Fruit fly (Drosophila melanogaster) whole organism, embryonic: ENCODE measurements around the gene CG32237.
A peak's percentile ranks its signal among the peaks of the same experiment; 100 is the strongest.

ENCODE experiments used
- Bgb ChIP-seq: fragments of 200-800 bp; sonication (Bioruptor generic); IDR thresholded peaks from 2 replicates; pipeline ENCODE4 v1.3.6; 2022; ENCODE audit warnings: missing biosample characterization, missing genetic modification characterization; ENCODE audit not compliant: partially characterized antibody
- CG11504 ChIP-seq: fragments of 200-800 bp; sonication (Bioruptor generic); optimal IDR thresholded peaks from 3 replicates; lab custom pipeline; 2019; ENCODE audit warnings: missing biosample characterization, mild to moderate bottlenecking, missing genetic modification characterization, moderate library complexity
- CG12299 ChIP-seq: fragments of 200-800 bp; sonication (Bioruptor generic); optimal IDR thresholded peaks from 2 replicates; lab custom pipeline; 2018; ENCODE audit warnings: missing biosample characterization, mild to moderate bottlenecking, missing genetic modification characterization
- CG12769 ChIP-seq: fragments of 200-800 bp; sonication (Bioruptor generic); optimal IDR thresholded peaks from 2 replicates; lab custom pipeline; 2019; ENCODE audit warnings: missing biosample characterization, mild to moderate bottlenecking, missing genetic modification characterization, moderate library complexity
- CG12942 ChIP-seq: fragments of 200-800 bp; sonication (Bioruptor generic); optimal IDR thresholded peaks from 3 replicates; lab custom pipeline; 2016; ENCODE audit warnings: missing biosample characterization, missing genetic modification characterization
- CG13424 ChIP-seq: fragments of 200-800 bp; sonication (Bioruptor generic); optimal IDR thresholded peaks from 2 replicates; lab custom pipeline; 2019; ENCODE audit warnings: missing biosample characterization, mild to moderate bottlenecking, missing genetic modification characterization, moderate library complexity
- CG14441 ChIP-seq: fragments of 200-800 bp; sonication (Bioruptor generic); IDR thresholded peaks from 2 replicates; pipeline ENCODE4 v1.3.6; 2022; ENCODE audit warnings: missing biosample characterization, missing genetic modification characterization
- CG14860 ChIP-seq: fragments of 200-800 bp; sonication (Bioruptor generic); IDR thresholded peaks from 3 replicates; pipeline ENCODE4 v1.3.6; 2022; ENCODE audit warnings: missing biosample characterization, missing genetic modification characterization; ENCODE audit not compliant: partially characterized antibody
- CG1603 ChIP-seq: fragments of 200-800 bp; sonication (Bioruptor generic); optimal IDR thresholded peaks from 2 replicates; lab custom pipeline; 2019; ENCODE audit warnings: missing biosample characterization, mild to moderate bottlenecking, missing genetic modification characterization, moderate library complexity
- CG17385 ChIP-seq: fragments of 200-800 bp; sonication (Bioruptor generic); optimal IDR thresholded peaks from 3 replicates; lab custom pipeline; 2018; ENCODE audit warnings: missing biosample characterization, mild to moderate bottlenecking, missing genetic modification characterization
- CG1832 ChIP-seq: fragments of 200-800 bp; sonication (Bioruptor generic); optimal IDR thresholded peaks from 2 replicates; lab custom pipeline; 2017; ENCODE audit warnings: missing biosample characterization, mild to moderate bottlenecking, missing genetic modification characterization, inconsistent platforms
- CG18476 ChIP-seq: fragments of 200-800 bp; sonication (Bioruptor generic); optimal IDR thresholded peaks from 2 replicates; lab custom pipeline; 2016; ENCODE audit warnings: missing biosample characterization, mild to moderate bottlenecking, missing genetic modification characterization
- CG2889 ChIP-seq: fragments of 200-800 bp; sonication (Bioruptor generic); IDR thresholded peaks from 3 replicates; pipeline ENCODE4 v1.3.6; 2022; ENCODE audit warnings: missing biosample characterization, missing genetic modification characterization
- CG4360 ChIP-seq: fragments of 200-800 bp; sonication (Bioruptor generic); IDR thresholded peaks from 2 replicates; pipeline ENCODE4 v1.3.6; 2022; ENCODE audit warnings: missing biosample characterization, missing genetic modification characterization
- Camta ChIP-seq: fragments of 200-800 bp; sonication (Bioruptor generic); optimal IDR thresholded peaks from 2 replicates; lab custom pipeline; 2016; ENCODE audit warnings: missing biosample characterization, missing genetic modification characterization
- Chrac-16 ChIP-seq: fragments of 200-800 bp; sonication (Bioruptor generic); optimal IDR thresholded peaks from 3 replicates; lab custom pipeline; 2016; ENCODE audit warnings: missing biosample characterization, missing genetic modification characterization
- Dad ChIP-seq: fragments of 200-800 bp; sonication (Bioruptor generic); optimal IDR thresholded peaks from 3 replicates; lab custom pipeline; 2016; ENCODE audit warnings: missing biosample characterization, missing genetic modification characterization
- Dip3 ChIP-seq: fragments of 200-800 bp; sonication (Bioruptor generic); optimal IDR thresholded peaks from 3 replicates; lab custom pipeline; 2016; ENCODE audit warnings: missing biosample characterization, missing genetic modification characterization
- Ets97D ChIP-seq: fragments of 200-800 bp; sonication (Bioruptor generic); optimal IDR thresholded peaks from 3 replicates; lab custom pipeline; 2016; ENCODE audit warnings: missing biosample characterization, missing genetic modification characterization
- Gsc ChIP-seq: fragments of 200-800 bp; sonication (Bioruptor generic); IDR thresholded peaks from 2 replicates; pipeline ENCODE4 v1.3.6; 2022; ENCODE audit warnings: missing biosample characterization, missing genetic modification characterization
- Med ChIP-seq: fragments of 200-800 bp; sonication (Bioruptor generic); peaks from one replicate; lab custom pipeline; 2016; ENCODE audit warnings: missing biosample characterization, missing genetic modification characterization, mild to moderate bottlenecking, inconsistent platforms, moderate library complexity
- NK7.1 ChIP-seq: fragments of 200-800 bp; sonication (Bioruptor generic); optimal IDR thresholded peaks from 3 replicates; lab custom pipeline; 2016; ENCODE audit warnings: missing biosample characterization, missing genetic modification characterization
- Nf-YC ChIP-seq: fragments of 200-800 bp; optimal IDR thresholded peaks from 3 replicates; lab custom pipeline; 2019; ENCODE audit warnings: missing biosample characterization, mild to moderate bottlenecking, missing genetic modification characterization, moderate library complexity
- Oaz ChIP-seq: fragments of 200-800 bp; sonication (Bioruptor generic); IDR thresholded peaks from 2 replicates; pipeline ENCODE4 v1.3.6; 2022; ENCODE audit warnings: missing biosample characterization, missing genetic modification characterization
- Sox102F ChIP-seq: fragments of 200-800 bp; sonication (Bioruptor generic); optimal IDR thresholded peaks from 2 replicates; lab custom pipeline; 2018; ENCODE audit warnings: missing biosample characterization, mild to moderate bottlenecking, missing genetic modification characterization, moderate library complexity
- Sry-δ ChIP-seq: fragments of 200-800 bp; sonication (Bioruptor generic); optimal IDR thresholded peaks from 2 replicates; lab custom pipeline; 2016; ENCODE audit warnings: missing biosample characterization, missing genetic modification characterization
- ab ChIP-seq: fragments of 200-800 bp; sonication (Bioruptor generic); optimal IDR thresholded peaks from 2 replicates; lab custom pipeline; 2016; ENCODE audit warnings: missing biosample characterization, missing genetic modification characterization
- cas ChIP-seq: fragments of 200-800 bp; sonication (Bioruptor generic); IDR thresholded peaks from 2 replicates; pipeline ENCODE4 v1.3.6; 2022; ENCODE audit warnings: missing biosample characterization, missing genetic modification characterization
- chinmo ChIP-seq: fragments of 200-800 bp; sonication (Bioruptor generic); IDR thresholded peaks from 4 replicates; pipeline ENCODE4 v1.3.6; 2022; ENCODE audit warnings: missing biosample characterization, missing genetic modification characterization; ENCODE audit not compliant: partially characterized antibody
- chn ChIP-seq: fragments of 200-800 bp; sonication (Bioruptor generic); optimal IDR thresholded peaks from 2 replicates; lab custom pipeline; 2016; ENCODE audit warnings: missing biosample characterization, missing genetic modification characterization
- ci ChIP-seq: fragments of 200-800 bp; sonication (Bioruptor generic); IDR thresholded peaks from 3 replicates; pipeline ENCODE4 v1.3.6; 2022; ENCODE audit warnings: missing biosample characterization, missing genetic modification characterization
- da ChIP-seq: fragments of 200-800 bp; sonication (Bioruptor generic); optimal IDR thresholded peaks from 2 replicates; lab custom pipeline; 2016; ENCODE audit warnings: missing biosample characterization, missing genetic modification characterization
- dimm ChIP-seq: fragments of 200-800 bp; sonication (Bioruptor generic); IDR thresholded peaks from 2 replicates; pipeline ENCODE4 v1.3.6; 2022; ENCODE audit warnings: missing biosample characterization, missing genetic modification characterization
- gem ChIP-seq: fragments of 200-800 bp; sonication (Bioruptor generic); optimal IDR thresholded peaks from 2 replicates; lab custom pipeline; 2019; ENCODE audit warnings: missing biosample characterization, mild to moderate bottlenecking, missing genetic modification characterization, moderate library complexity
- grau ChIP-seq: fragments of 200-800 bp; optimal IDR thresholded peaks from 3 replicates; lab custom pipeline; 2019; ENCODE audit warnings: missing biosample characterization, mild to moderate bottlenecking, missing genetic modification characterization, moderate library complexity
- prd ChIP-seq, 3 experiments: fragments of >200 bp in 2 of 3; fragments of 200-800 bp in 1 of 3; sonication (Bioruptor generic) in 1 of 3; optimal IDR thresholded peaks in 2 of 3; IDR thresholded peaks in 1 of 3; 2 replicates in 2 of 3; 3 replicates in 1 of 3; pipeline versions ENCODE4 v1.3.6 to Lab custom; 2017 to 2022; ENCODE audit warnings: missing biosample characterization in 1 of 3, missing genetic modification characterization in 1 of 3
- row ChIP-seq: fragments of 200-800 bp; sonication (Bioruptor generic); IDR thresholded peaks from 3 replicates; pipeline ENCODE4 v1.3.6; 2022; ENCODE audit warnings: missing biosample characterization, missing genetic modification characterization
- sens ChIP-seq: fragments of 200-800 bp; sonication (Bioruptor generic); peaks from one replicate; lab custom pipeline; 2016; ENCODE audit warnings: missing biosample characterization, missing genetic modification characterization
- sens-2 ChIP-seq: fragments of 200-800 bp; sonication (Bioruptor generic); IDR thresholded peaks from 2 replicates; pipeline ENCODE4 v1.3.6; 2022; ENCODE audit warnings: missing biosample characterization, missing genetic modification characterization
- slbo ChIP-seq: fragments of 200-800 bp; sonication (Bioruptor generic); IDR thresholded peaks from 2 replicates; pipeline ENCODE4 v1.3.6; 2022; ENCODE audit warnings: missing biosample characterization, missing genetic modification characterization
- tap ChIP-seq: fragments of 200-800 bp; optimal IDR thresholded peaks from 3 replicates; lab custom pipeline; 2019; ENCODE audit warnings: missing biosample characterization, mild to moderate bottlenecking, missing genetic modification characterization, moderate library complexity
- wor ChIP-seq: fragments of 200-800 bp; sonication (Bioruptor generic); IDR thresholded peaks from 2 replicates; pipeline ENCODE4 v1.3.6; 2022; ENCODE audit warnings: missing biosample characterization, missing genetic modification characterization

CG32237 gene

dm6 chr3L:4854153-4854552, 1.9 kb upstream of the CG32237 start (continued):
- TF ChIP-seq gem (tag; lab: Kevin White, UChicago) (peak; percentile 2), CG2889 (GFP tag; lab: Robert Waterston, UW) (no peak), sens (peak; percentile 55), CG14441 (0 out of 2 replicates have a peak, but pooled peaks have one; percentile 22), CG1603 (tag; lab: Kevin White, UChicago) (peak; percentile 20), Bgb (no peak), Dad (no peak), Chrac-16 (no peak), Sry-δ (no peak), sens-2 (GFP tag; lab: Robert Waterston, UW) (no peak), wor (GFP tag; lab: Robert Waterston, UW) (no peak), tap (tag; lab: Kevin White, UChicago) (peak; percentile 6), Camta (no peak), Med (GFP tag; lab: Kevin White, UChicago) (peak; percentile 61), Gsc (GFP tag; lab: Robert Waterston, UW) (no peak), grau (tag; lab: Kevin White, UChicago) (peak; percentile 80), Sox102F (GFP tag; lab: Kevin White, UChicago) (peak; percentile 6), CG13424 (tag; lab: Kevin White, UChicago) (peak; percentile 6), CG17385 (no peak), da (GFP tag; lab: Kevin White, UChicago) (no peak), ci (peak; percentile 55; the same call in 1 of the 3 replicates), CG12769 (tag; lab: Kevin White, UChicago) (peak; percentile 12), slbo (GFP tag; lab: Robert Waterston, UW) (0 out of 2 replicates have a peak, but pooled peaks have one; percentile 30), Dip3 (GFP tag; lab: Kevin White, UChicago) (no peak), chn (no peak), prd (optimal IDR thresholded peaks at IDR 0.05; lab: Kevin White, UChicago) (no peak), prd (GFP tag; IDR thresholded peaks at IDR 0.05; lab: Robert Waterston, UW) (peak; percentile 28; the same call in 1 of the 3 replicates), CG11504 (tag; lab: Kevin White, UChicago) (peak; percentile 10), CG12942 (no peak), row (GFP tag; lab: Robert Waterston, UW) (0 out of 3 replicates have a peak, but pooled peaks have one; percentile 32)

- TF ChIP-seq Med (GFP tag; lab: Kevin White, UChicago) (no peak), CG14860 (GFP tag; lab: Robert Waterston, UW) (no peak), sens (peak; percentile 12), Ets97D (GFP tag; lab: Kevin White, UChicago) (no peak), CG12299 (tag; lab: Kevin White, UChicago) (no peak), Oaz (GFP tag; lab: Robert Waterston, UW) (no peak), CG1832 (GFP tag; lab: Kevin White, UChicago) (no peak), ab (GFP tag; lab: Kevin White, UChicago) (no peak), CG18476 (GFP tag; lab: Kevin White, UChicago) (no peak), cas (no peak), dimm (GFP tag; lab: Robert Waterston, UW) (no peak), CG4360 (GFP tag; lab: Robert Waterston, UW) (no peak), Nf-YC (no peak), chinmo (peak; percentile 61; the same call in 1 of the 4 replicates), NK7.1 (GFP tag; lab: Kevin White, UChicago) (no peak)
Observed at dm6 chr3L:4853070-4853469, 809 bp upstream of the CG32237 start.
